Fruit fly (Drosophila melanogaster) whole organism, embryonic: ENCODE results near the gene CG9254.
A peak's percentile ranks its signal among the peaks of the same experiment; 100 is the strongest.

Experiments used
- ATbp ChIP-seq: fragments of 200-800 bp; sonication (Bioruptor generic); optimal IDR thresholded peaks from 2 replicates; lab custom pipeline; 2017; ENCODE audit warnings: missing biosample characterization, mild to moderate bottlenecking, missing genetic modification characterization, missing genetic modification reagents
- Aef1 ChIP-seq: fragments of 200-800 bp; sonication (Bioruptor generic); IDR thresholded peaks from 3 replicates; pipeline ENCODE4 v1.3.6; 2022; ENCODE audit warnings: missing biosample characterization, missing genetic modification characterization
- CG10366 ChIP-seq: fragments of 200-800 bp; sonication (Bioruptor generic); IDR thresholded peaks from 2 replicates; pipeline ENCODE4 v1.3.6; 2022; ENCODE audit warnings: missing biosample characterization, missing genetic modification characterization
- CG14050 ChIP-seq: fragments of 200-800 bp; sonication (Bioruptor generic); IDR thresholded peaks from 3 replicates; pipeline ENCODE4 v1.3.6; 2022; ENCODE audit warnings: missing biosample characterization, missing genetic modification characterization
- CG14667 ChIP-seq: fragments of 200-800 bp; sonication (Bioruptor generic); IDR thresholded peaks from 2 replicates; pipeline ENCODE4 v1.3.6; 2022; ENCODE audit warnings: missing biosample characterization, missing genetic modification characterization
- CG15011 ChIP-seq: fragments of 200-800 bp; sonication (Bioruptor generic); optimal IDR thresholded peaks from 3 replicates; lab custom pipeline; 2018; ENCODE audit warnings: missing biosample characterization, mild to moderate bottlenecking, missing genetic modification characterization
- CG17361 ChIP-seq: fragments of 200-800 bp; sonication (Bioruptor generic); IDR thresholded peaks from 3 replicates; pipeline ENCODE4 v1.3.6; 2022; ENCODE audit warnings: missing biosample characterization, missing genetic modification characterization
- CG17612 ChIP-seq: fragments of 200-800 bp; sonication (Bioruptor generic); IDR thresholded peaks from 2 replicates; pipeline ENCODE4 v1.3.6; 2022; ENCODE audit warnings: missing biosample characterization, missing genetic modification characterization
- CG17829 ChIP-seq: fragments of 200-800 bp; optimal IDR thresholded peaks from 2 replicates; lab custom pipeline; 2019; ENCODE audit warnings: missing biosample characterization, mild to moderate bottlenecking, missing genetic modification characterization, moderate library complexity
- CG3163 ChIP-seq: fragments of 200-800 bp; sonication (Bioruptor generic); optimal IDR thresholded peaks from 3 replicates; lab custom pipeline; 2016; ENCODE audit warnings: missing biosample characterization, missing genetic modification characterization
- CG4730 ChIP-seq: fragments of 200-800 bp; sonication (Bioruptor generic); IDR thresholded peaks from 2 replicates; pipeline ENCODE4 v1.3.6; 2022; ENCODE audit warnings: missing biosample characterization, missing genetic modification characterization
- CG4820 ChIP-seq: fragments of 200-800 bp; sonication (Bioruptor generic); optimal IDR thresholded peaks from 3 replicates; lab custom pipeline; 2016; ENCODE audit warnings: missing biosample characterization, missing genetic modification characterization
- CG7786 ChIP-seq: fragments of 200-800 bp; sonication (Bioruptor generic); optimal IDR thresholded peaks from 2 replicates; lab custom pipeline; 2016; ENCODE audit warnings: missing biosample characterization, missing genetic modification characterization
- CG7987 ChIP-seq: fragments of 200-800 bp; sonication (Bioruptor generic); optimal IDR thresholded peaks from 2 replicates; lab custom pipeline; 2018; ENCODE audit warnings: missing biosample characterization, mild to moderate bottlenecking, missing genetic modification characterization, moderate library complexity
- CG8359 ChIP-seq: fragments of 200-800 bp; sonication (Bioruptor generic); optimal IDR thresholded peaks from 2 replicates; lab custom pipeline; 2017; ENCODE audit warnings: missing biosample characterization, mild to moderate bottlenecking, missing genetic modification characterization, borderline replicate concordance
- CG8924 ChIP-seq: fragments of 200-800 bp; optimal IDR thresholded peaks from 3 replicates; lab custom pipeline; 2019; ENCODE audit warnings: missing biosample characterization, mild to moderate bottlenecking, missing genetic modification characterization, moderate library complexity
- Camta ChIP-seq: fragments of 200-800 bp; sonication (Bioruptor generic); optimal IDR thresholded peaks from 2 replicates; lab custom pipeline; 2016; ENCODE audit warnings: missing biosample characterization, missing genetic modification characterization
- D ChIP-seq, 2 experiments: fragments of 200-800 bp in 1 of 2; fragments of >200 bp in 1 of 2; sonication (Bioruptor generic) in 1 of 2; optimal IDR thresholded peaks; 2 replicates in 1 of 2; 3 replicates in 1 of 2; lab custom pipeline; 2017; ENCODE audit warnings: mild to moderate bottlenecking in 1 of 2, missing biosample characterization in 1 of 2, missing genetic modification characterization in 1 of 2, missing genetic modification reagents in 1 of 2
- E2f1 ChIP-seq: fragments of 200-800 bp; sonication (Bioruptor generic); IDR thresholded peaks from 2 replicates; pipeline ENCODE4 v1.3.6; 2022; ENCODE audit warnings: missing biosample characterization, missing genetic modification characterization
- Eip74EF ChIP-seq, 2 experiments: fragments of 200-800 bp in 1 of 2; fragments of >200 bp in 1 of 2; sonication (Bioruptor generic) in 1 of 2; optimal IDR thresholded peaks; 2 replicates each; lab custom pipeline; 2017 to 2019; ENCODE audit warnings: missing biosample characterization in 2 of 2, missing genetic modification characterization in 2 of 2, mild to moderate bottlenecking in 1 of 2, moderate library complexity in 1 of 2
- Fer1 ChIP-seq: fragments of 200-800 bp; sonication (Bioruptor generic); optimal IDR thresholded peaks from 2 replicates; lab custom pipeline; 2017; ENCODE audit warnings: missing biosample characterization, mild to moderate bottlenecking, missing genetic modification characterization
- GATAe ChIP-seq: fragments of 200-800 bp; sonication (Bioruptor generic); conservative IDR thresholded peaks from 2 replicates; pipeline ENCODE4 v1.3.6; 2022; ENCODE audit warnings: missing biosample characterization, missing genetic modification characterization
- Med ChIP-seq: fragments of 200-800 bp; sonication (Bioruptor generic); peaks from one replicate; lab custom pipeline; 2016; ENCODE audit warnings: missing biosample characterization, missing genetic modification characterization, mild to moderate bottlenecking, inconsistent platforms, moderate library complexity
- NC2α ChIP-seq: fragments of 200-800 bp; sonication (Bioruptor generic); optimal IDR thresholded peaks from 2 replicates; lab custom pipeline; 2016; ENCODE audit warnings: missing biosample characterization, missing genetic modification characterization
- YL-1 ChIP-seq: fragments of 200-800 bp; sonication (Bioruptor generic); optimal IDR thresholded peaks from 3 replicates; lab custom pipeline; 2017; ENCODE audit warnings: missing biosample characterization, mild to moderate bottlenecking, missing genetic modification characterization
- ase ChIP-seq: fragments of 200-800 bp; sonication (Bioruptor generic); IDR thresholded peaks from 3 replicates; pipeline ENCODE4 v1.3.6; 2022; ENCODE audit warnings: missing biosample characterization, missing genetic modification characterization
- bbx ChIP-seq: fragments of 200-800 bp; sonication (Bioruptor generic); IDR thresholded peaks from 2 replicates; pipeline ENCODE4 v1.3.6; 2022; ENCODE audit warnings: missing biosample characterization, missing genetic modification characterization; ENCODE audit not compliant: partially characterized antibody
- bsh ChIP-seq, 2 experiments: fragments of 200-800 bp; sonication (Bioruptor generic); optimal IDR thresholded peaks; 2 replicates each; lab custom pipeline; 2017 to 2018; ENCODE audit warnings: mild to moderate bottlenecking in 2 of 2, missing biosample characterization in 2 of 2, missing genetic modification characterization in 2 of 2, moderate library complexity in 1 of 2
- btn ChIP-seq: fragments of 200-800 bp; sonication (Bioruptor generic); optimal IDR thresholded peaks from 2 replicates; lab custom pipeline; 2016; ENCODE audit warnings: missing biosample characterization, missing genetic modification characterization
- chinmo ChIP-seq: fragments of 200-800 bp; sonication (Bioruptor generic); IDR thresholded peaks from 4 replicates; pipeline ENCODE4 v1.3.6; 2022; ENCODE audit warnings: missing biosample characterization, missing genetic modification characterization; ENCODE audit not compliant: partially characterized antibody
- ci ChIP-seq: fragments of 200-800 bp; sonication (Bioruptor generic); IDR thresholded peaks from 3 replicates; pipeline ENCODE4 v1.3.6; 2022; ENCODE audit warnings: missing biosample characterization, missing genetic modification characterization
- esg ChIP-seq: fragments of 200-800 bp; sonication (Bioruptor generic); conservative IDR thresholded peaks from 2 replicates; pipeline ENCODE4 v1.3.6; 2022; ENCODE audit warnings: missing biosample characterization, missing genetic modification characterization
- exex ChIP-seq: fragments of 200-800 bp; sonication (Bioruptor generic); optimal IDR thresholded peaks from 4 replicates; lab custom pipeline; 2018; ENCODE audit warnings: missing biosample characterization, mild to moderate bottlenecking, missing genetic modification characterization, moderate library complexity
- gfzf ChIP-seq: fragments of 200-800 bp; sonication (Bioruptor generic); optimal IDR thresholded peaks from 2 replicates; lab custom pipeline; 2016; ENCODE audit warnings: missing biosample characterization, mild to moderate bottlenecking, missing genetic modification characterization, moderate library complexity
- h ChIP-seq: fragments of >200 bp; optimal IDR thresholded peaks from 2 replicates; lab custom pipeline; 2017
- nom ChIP-seq: fragments of 200-800 bp; sonication (Bioruptor generic); optimal IDR thresholded peaks from 2 replicates; lab custom pipeline; 2017; ENCODE audit warnings: missing biosample characterization, missing genetic modification characterization, mild to moderate bottlenecking, moderate library complexity, missing genetic modification reagents
- otp ChIP-seq: fragments of 200-800 bp; sonication (Bioruptor generic); IDR thresholded peaks from 3 replicates; pipeline ENCODE4, ENCODE4 v1.3.6; 2022; ENCODE audit warnings: missing biosample characterization, missing genetic modification characterization
- sima ChIP-seq: fragments of 200-800 bp; sonication (Bioruptor generic); optimal IDR thresholded peaks from 2 replicates; lab custom pipeline; 2016; ENCODE audit warnings: missing biosample characterization, missing genetic modification characterization
- slp2 ChIP-seq: fragments of 200-800 bp; sonication (Bioruptor generic); optimal IDR thresholded peaks from 2 replicates; lab custom pipeline; 2016; ENCODE audit warnings: missing biosample characterization, missing genetic modification characterization
- sqz ChIP-seq: fragments of 200-800 bp; sonication (Bioruptor generic); optimal IDR thresholded peaks from 3 replicates; lab custom pipeline; 2018; ENCODE audit warnings: missing biosample characterization, mild to moderate bottlenecking, missing genetic modification characterization
- sr ChIP-seq: fragments of 200-800 bp; sonication (Bioruptor generic); IDR thresholded peaks from 3 replicates; pipeline ENCODE4 v1.3.6; 2022; ENCODE audit warnings: missing biosample characterization, missing genetic modification characterization
- trh ChIP-seq: fragments of 200-800 bp; sonication (Bioruptor generic); optimal IDR thresholded peaks from 2 replicates; lab custom pipeline; 2016; ENCODE audit warnings: missing biosample characterization, missing genetic modification characterization

CG9254 gene

dm6 chr2L:13545678-13546077 is 51.3 kb downstream of the CG9254 start (continued):
- TF ChIP-seq btn (GFP tag; lab: Kevin White, UChicago) (no peak), exex (no peak), CG17612 (GFP tag; lab: Robert Waterston, UW) (no peak), CG17829 (tag; lab: Kevin White, UChicago) (no peak), esg (GFP tag; lab: Robert Waterston, UW) (no peak), bsh (GFP tag; optimal IDR thresholded peaks at IDR 0.05; lab: Kevin White, UChicago) (peak in 1 of 2 experiments; percentile 95), ATbp (GFP tag; lab: Kevin White, UChicago) (no peak), CG4820 (GFP tag; lab: Kevin White, UChicago) (no peak), trh (GFP tag; lab: Kevin White, UChicago) (no peak), gfzf (GFP tag; lab: Kevin White, UChicago) (no peak), sima (no peak), NC2α (GFP tag; lab: Kevin White, UChicago) (no peak), sqz (GFP tag; lab: Kevin White, UChicago) (peak; percentile 82), Eip74EF (GFP tag; optimal IDR thresholded peaks at IDR 0.05; lab: Kevin White, UChicago) (no peak), nom (GFP tag; lab: Kevin White, UChicago) (peak; percentile 98), CG4730 (GFP tag; lab: Robert Waterston, UW) (no peak), sr (GFP tag; lab: Robert Waterston, UW) (no peak), CG17361 (no peak), Camta (no peak), E2f1 (GFP tag; lab: Robert Waterston, UW) (no peak), CG7987 (GFP tag; lab: Kevin White, UChicago) (no peak), Aef1 (GFP tag; lab: Robert Waterston, UW) (0 out of 3 replicates have a peak, but pooled peaks have one; percentile 14), CG15011 (GFP tag; lab: Kevin White, UChicago) (no peak), CG8359 (GFP tag; lab: Kevin White, UChicago) (no peak), CG3163 (GFP tag; lab: Kevin White, UChicago) (no peak), h (lab: Kevin White, UChicago) (no peak), GATAe (GFP tag; lab: Robert Waterston, UW) (no peak), slp2 (GFP tag; lab: Kevin White, UChicago) (no peak), otp (GFP tag; lab: Robert Waterston, UW) (no peak), CG14050 (GFP tag; lab: Robert Waterston, UW) (no peak), D (optimal IDR thresholded peaks at IDR 0.05; lab: Kevin White, UChicago) (no peak), D (GFP tag; optimal IDR thresholded peaks at IDR 0.05; lab: Kevin White, UChicago) (no peak), CG10366 (GFP tag; lab: Robert Waterston, UW) (no peak), Fer1 (GFP tag; lab: Kevin White, UChicago) (no peak), chinmo (0 out of 4 replicates have a peak, but pooled peaks have one; percentile 67), CG14667 (GFP tag; lab: Robert Waterston, UW) (no peak), YL-1 (GFP tag; lab: Kevin White, UChicago) (no peak), CG7786 (GFP tag; lab: Kevin White, UChicago) (no peak), CG8924 (no peak), ci (no peak), ase (no peak), bbx (GFP tag; lab: Robert Waterston, UW) (no peak), Med (GFP tag; lab: Kevin White, UChicago) (peak; percentile 22)
